Fruit fly (Drosophila melanogaster): ENCODE measurements around the gene to.

DNA sequence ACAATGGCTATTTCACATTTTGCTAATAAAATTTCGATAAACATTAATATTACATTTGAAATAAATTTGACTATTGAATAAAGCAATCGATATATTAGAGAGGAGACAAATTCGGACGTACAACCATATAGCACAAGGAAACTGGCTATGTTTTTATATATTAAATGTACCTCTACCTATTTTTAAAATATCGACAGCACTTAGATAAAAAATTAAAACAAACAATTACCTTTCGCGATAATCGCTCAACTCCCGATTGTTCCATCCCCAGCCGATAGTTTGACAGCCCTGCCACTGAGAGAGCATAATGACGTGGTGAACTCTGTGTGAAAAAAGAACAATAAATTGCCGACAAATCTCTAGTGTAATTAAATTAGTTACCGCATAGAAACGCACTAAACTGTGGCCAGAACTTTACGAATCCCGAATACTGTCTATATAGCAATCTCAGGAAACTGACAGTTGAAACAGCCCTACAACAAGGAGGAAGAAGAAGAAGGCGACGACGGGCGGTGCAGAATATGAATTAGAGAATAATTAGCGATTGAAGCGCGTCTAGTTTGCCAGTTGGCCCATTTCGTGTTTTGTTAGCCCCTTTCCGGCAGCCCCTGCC, 18.8 kb downstream of the to start, which contains the start of gene CG11857:
- TF ChIP-seq CG11560 (tag; IDR thresholded peaks at IDR 0.05) (peak; percentile 93), Dref (GFP tag; IDR thresholded peaks at IDR 0.05) (peak; percentile 81), pan (optimal IDR thresholded peaks at IDR 0.05) (no peak), pan (GFP tag; optimal IDR thresholded peaks at IDR 0.05 in 1 of 2, IDR thresholded peaks at IDR 0.05 in 1 of 2) (peak in 1 of 2 experiments; percentile 99), CG17328 (GFP tag; IDR thresholded peaks at IDR 0.05) (peak; percentile 99)

All from whole organism, embryonic.